Fruit fly (Drosophila melanogaster) whole organism, embryonic: ENCODE data around the gene CG42726.

ENCODE experiments used
- BEAF-32 ChIP-seq: fragments of 200-800 bp; sonication (Bioruptor generic); optimal IDR thresholded peaks from 3 replicates; lab custom pipeline; 2017; ENCODE audit warnings: missing biosample characterization, missing genetic modification characterization, mild to moderate bottlenecking, moderate library complexity, missing genetic modification reagents
- Bgb ChIP-seq: fragments of 200-800 bp; sonication (Bioruptor generic); IDR thresholded peaks from 2 replicates; pipeline ENCODE4 v1.3.6; 2022; ENCODE audit warnings: missing biosample characterization, missing genetic modification characterization; ENCODE audit not compliant: partially characterized antibody
- CG10267 ChIP-seq: fragments of 200-800 bp; sonication (Bioruptor generic); optimal IDR thresholded peaks from 2 replicates; lab custom pipeline; 2018; ENCODE audit warnings: missing biosample characterization, mild to moderate bottlenecking, missing genetic modification characterization, moderate library complexity
- CG12155 ChIP-seq: fragments of 200-800 bp; sonication (Bioruptor generic); optimal IDR thresholded peaks from 3 replicates; lab custom pipeline; 2016; ENCODE audit warnings: missing biosample characterization, missing genetic modification characterization
- CG12659 ChIP-seq: fragments of 200-800 bp; sonication (Bioruptor generic); optimal IDR thresholded peaks from 3 replicates; lab custom pipeline; 2017; ENCODE audit warnings: mild to moderate bottlenecking, missing biosample characterization, missing genetic modification reagents, missing genetic modification characterization
- CG13624 ChIP-seq: fragments of 200-800 bp; sonication (Bioruptor generic); optimal IDR thresholded peaks from 2 replicates; lab custom pipeline; 2016; ENCODE audit warnings: missing biosample characterization, missing genetic modification characterization
- CG15514 ChIP-seq: fragments of 200-800 bp; sonication (Bioruptor generic); optimal IDR thresholded peaks from 3 replicates; lab custom pipeline; 2017; ENCODE audit warnings: missing biosample characterization, missing genetic modification characterization, mild to moderate bottlenecking, moderate library complexity, missing genetic modification reagents
- CG17359 ChIP-seq: fragments of 200-800 bp; sonication (Bioruptor generic); optimal IDR thresholded peaks from 3 replicates; lab custom pipeline; 2018; ENCODE audit warnings: missing biosample characterization, mild to moderate bottlenecking, missing genetic modification characterization, moderate library complexity
- CG17385 ChIP-seq: fragments of 200-800 bp; sonication (Bioruptor generic); optimal IDR thresholded peaks from 3 replicates; lab custom pipeline; 2018; ENCODE audit warnings: missing biosample characterization, mild to moderate bottlenecking, missing genetic modification characterization
- CG2116 ChIP-seq: fragments of 200-800 bp; sonication (Bioruptor generic); optimal IDR thresholded peaks from 3 replicates; lab custom pipeline; 2018; ENCODE audit warnings: missing biosample characterization, mild to moderate bottlenecking, missing genetic modification characterization
- CG2199 ChIP-seq: fragments of 200-800 bp; sonication (Bioruptor generic); IDR thresholded peaks from 3 replicates; pipeline ENCODE4 v1.3.6; 2022; ENCODE audit warnings: missing biosample characterization, missing genetic modification characterization
- CG2712 ChIP-seq: fragments of 200-800 bp; optimal IDR thresholded peaks from 3 replicates; lab custom pipeline; 2019; ENCODE audit warnings: missing biosample characterization, mild to moderate bottlenecking, missing genetic modification characterization, moderate library complexity
- CG31388 ChIP-seq: fragments of 200-800 bp; sonication (Bioruptor generic); optimal IDR thresholded peaks from 2 replicates; lab custom pipeline; 2016; ENCODE audit warnings: missing biosample characterization, missing genetic modification characterization
- CG34224 ChIP-seq: fragments of 200-800 bp; sonication (Bioruptor generic); IDR thresholded peaks from 3 replicates; pipeline ENCODE4 v1.3.6; 2022; ENCODE audit warnings: missing biosample characterization, missing genetic modification characterization; ENCODE audit not compliant: partially characterized antibody
- CG42726 ChIP-seq: fragments of 200-800 bp; sonication (Bioruptor generic); IDR thresholded peaks from 2 replicates; pipeline ENCODE4 v1.3.6; 2022; ENCODE audit warnings: missing biosample characterization, missing genetic modification characterization; ENCODE audit not compliant: partially characterized antibody
- CG7963 ChIP-seq: fragments of 200-800 bp; sonication (Bioruptor generic); IDR thresholded peaks from 3 replicates; pipeline ENCODE4 v1.3.6; 2022; ENCODE audit warnings: missing biosample characterization, missing genetic modification characterization; ENCODE audit not compliant: partially characterized antibody
- CG7987 ChIP-seq: fragments of 200-800 bp; sonication (Bioruptor generic); optimal IDR thresholded peaks from 2 replicates; lab custom pipeline; 2018; ENCODE audit warnings: missing biosample characterization, mild to moderate bottlenecking, missing genetic modification characterization, moderate library complexity
- CG8290 ChIP-seq, 3 experiments: fragments of 200-800 bp; sonication (Bioruptor generic); optimal IDR thresholded peaks; 2 replicates each; lab custom pipeline; 2016 to 2019; ENCODE audit warnings: missing biosample characterization in 3 of 3, missing genetic modification characterization in 3 of 3, mild to moderate bottlenecking in 2 of 3, moderate library complexity in 1 of 3
- CHES-1-like ChIP-seq: fragments of 200-800 bp; sonication (Bioruptor generic); optimal IDR thresholded peaks from 2 replicates; lab custom pipeline; 2016; ENCODE audit warnings: missing biosample characterization, missing genetic modification characterization
- Dp ChIP-seq: fragments of 200-800 bp; sonication (Bioruptor generic); optimal IDR thresholded peaks from 2 replicates; lab custom pipeline; 2018; ENCODE audit warnings: missing biosample characterization, mild to moderate bottlenecking, missing genetic modification characterization, moderate library complexity
- E2f2 ChIP-seq: fragments of 200-800 bp; sonication (Bioruptor generic); IDR thresholded peaks from 2 replicates; pipeline ENCODE4 v1.3.6; 2022; ENCODE audit warnings: missing biosample characterization, missing genetic modification characterization
- Fer3 ChIP-seq: fragments of 200-800 bp; sonication (Bioruptor generic); optimal IDR thresholded peaks from 2 replicates; lab custom pipeline; 2018; ENCODE audit warnings: missing biosample characterization, mild to moderate bottlenecking, missing genetic modification characterization, moderate library complexity
- HLH4C ChIP-seq: fragments of 200-800 bp; sonication (Bioruptor generic); IDR thresholded peaks from 3 replicates; pipeline ENCODE4 v1.3.6; 2022; ENCODE audit warnings: missing biosample characterization, missing genetic modification characterization; ENCODE audit not compliant: partially characterized antibody
- HmgZ ChIP-seq: fragments of 200-800 bp; sonication (Bioruptor generic); optimal IDR thresholded peaks from 2 replicates; lab custom pipeline; 2018; ENCODE audit warnings: missing biosample characterization, mild to moderate bottlenecking, missing genetic modification characterization
- MBD-R2 ChIP-seq: fragments of 200-800 bp; sonication (Bioruptor generic); IDR thresholded peaks from 2 replicates; pipeline ENCODE4 v1.3.6; 2022; ENCODE audit warnings: missing biosample characterization, missing genetic modification characterization
- MESR4 ChIP-seq: fragments of 200-800 bp; sonication (Bioruptor generic); optimal IDR thresholded peaks from 2 replicates; lab custom pipeline; 2018; ENCODE audit warnings: missing biosample characterization, mild to moderate bottlenecking, missing genetic modification characterization, moderate library complexity
- Med ChIP-seq: fragments of 200-800 bp; sonication (Bioruptor generic); peaks from one replicate; lab custom pipeline; 2016; ENCODE audit warnings: missing biosample characterization, missing genetic modification characterization, mild to moderate bottlenecking, inconsistent platforms, moderate library complexity
- Nf-YC ChIP-seq: fragments of 200-800 bp; optimal IDR thresholded peaks from 3 replicates; lab custom pipeline; 2019; ENCODE audit warnings: missing biosample characterization, mild to moderate bottlenecking, missing genetic modification characterization, moderate library complexity
- Sry-δ ChIP-seq: fragments of 200-800 bp; sonication (Bioruptor generic); optimal IDR thresholded peaks from 2 replicates; lab custom pipeline; 2016; ENCODE audit warnings: missing biosample characterization, missing genetic modification characterization
- amos ChIP-seq: fragments of 200-800 bp; sonication (Bioruptor generic); IDR thresholded peaks from 2 replicates; pipeline ENCODE4 v1.3.6; 2022; ENCODE audit warnings: missing biosample characterization, missing genetic modification characterization; ENCODE audit not compliant: partially characterized antibody
- ato ChIP-seq: fragments of 200-800 bp; sonication (Bioruptor generic); IDR thresholded peaks from 2 replicates; pipeline ENCODE4 v1.3.6; 2022; ENCODE audit warnings: missing biosample characterization, missing genetic modification characterization; ENCODE audit not compliant: partially characterized antibody
- dati ChIP-seq: fragments of 200-800 bp; sonication (Bioruptor generic); IDR thresholded peaks from 2 replicates; pipeline ENCODE4 v1.3.6; 2022; ENCODE audit warnings: missing biosample characterization, missing genetic modification characterization
- ewg ChIP-seq: fragments of 200-800 bp; sonication (Bioruptor generic); optimal IDR thresholded peaks from 3 replicates; lab custom pipeline; 2017; ENCODE audit warnings: mild to moderate bottlenecking, missing biosample characterization, missing genetic modification reagents, missing genetic modification characterization
- inv ChIP-seq: fragments of 200-800 bp; sonication (Bioruptor generic); IDR thresholded peaks from 2 replicates; pipeline ENCODE4 v1.3.6; 2022; ENCODE audit warnings: missing biosample characterization, missing genetic modification characterization; ENCODE audit not compliant: partially characterized antibody
- mld ChIP-seq: fragments of 200-800 bp; sonication (Bioruptor generic); IDR thresholded peaks from 3 replicates; pipeline ENCODE4 v1.3.6; 2022; ENCODE audit warnings: missing biosample characterization, missing genetic modification characterization; ENCODE audit not compliant: partially characterized antibody
- nerfin-2 ChIP-seq: fragments of 200-800 bp; sonication (Bioruptor generic); IDR thresholded peaks from 2 replicates; pipeline ENCODE4 v1.3.6; 2022; ENCODE audit warnings: missing biosample characterization, missing genetic modification characterization; ENCODE audit not compliant: partially characterized antibody
- run ChIP-seq: fragments of 200-800 bp; sonication (Bioruptor generic); optimal IDR thresholded peaks from 3 replicates; lab custom pipeline; 2018; ENCODE audit warnings: missing biosample characterization, mild to moderate bottlenecking, missing genetic modification characterization
- salm ChIP-seq: fragments of 200-800 bp; sonication (Bioruptor generic); optimal IDR thresholded peaks from 2 replicates; lab custom pipeline; 2018; ENCODE audit warnings: missing biosample characterization, mild to moderate bottlenecking, missing genetic modification characterization
- sens ChIP-seq: fragments of 200-800 bp; sonication (Bioruptor generic); peaks from one replicate; lab custom pipeline; 2016; ENCODE audit warnings: missing biosample characterization, missing genetic modification characterization
- sisA ChIP-seq: fragments of 200-800 bp; sonication (Bioruptor generic); IDR thresholded peaks from 2 replicates; pipeline ENCODE4 v1.3.6; 2022; ENCODE audit warnings: missing biosample characterization, missing genetic modification characterization
- slbo ChIP-seq: fragments of 200-800 bp; sonication (Bioruptor generic); IDR thresholded peaks from 2 replicates; pipeline ENCODE4 v1.3.6; 2022; ENCODE audit warnings: missing biosample characterization, missing genetic modification characterization
- sna ChIP-seq: fragments of 200-800 bp; sonication (Bioruptor generic); IDR thresholded peaks from 2 replicates; pipeline ENCODE4 v1.3.6; 2022; ENCODE audit warnings: missing biosample characterization, missing genetic modification characterization; ENCODE audit not compliant: partially characterized antibody
- ssp ChIP-seq: fragments of 200-800 bp; sonication (Bioruptor generic); IDR thresholded peaks from 2 replicates; pipeline ENCODE4 v1.3.6; 2022; ENCODE audit warnings: missing biosample characterization, missing genetic modification characterization
- stwl ChIP-seq: fragments of 200-800 bp; sonication (Bioruptor generic); optimal IDR thresholded peaks from 3 replicates; lab custom pipeline; 2018; ENCODE audit warnings: missing biosample characterization, mild to moderate bottlenecking, missing genetic modification characterization, moderate library complexity
- trem ChIP-seq: fragments of 200-800 bp; optimal IDR thresholded peaks from 3 replicates; lab custom pipeline; 2019; ENCODE audit warnings: missing biosample characterization, mild to moderate bottlenecking, missing genetic modification characterization, moderate library complexity
- twi ChIP-seq: fragments of 200-800 bp; optimal IDR thresholded peaks from 2 replicates; lab custom pipeline; 2019; ENCODE audit warnings: missing biosample characterization, mild to moderate bottlenecking, missing genetic modification characterization, moderate library complexity
- unpg ChIP-seq: fragments of 200-800 bp; sonication (Bioruptor generic); optimal IDR thresholded peaks from 3 replicates; lab custom pipeline; 2018; ENCODE audit warnings: missing biosample characterization, mild to moderate bottlenecking, missing genetic modification characterization, moderate library complexity
- vnd ChIP-seq: fragments of 200-800 bp; sonication (Bioruptor generic); IDR thresholded peaks from 3 replicates; pipeline ENCODE4 v1.3.6; 2022; ENCODE audit warnings: missing biosample characterization, missing genetic modification characterization; ENCODE audit not compliant: partially characterized antibody

CG42726 gene

dm6 chr3R:15346018-15346383 lies 1.8 kb upstream of the CG42726 start, which contains the start of the genes Surf4 and CG31301 (continued):
- TF ChIP-seq slbo (GFP tag; lab: Robert Waterston, UW) (no peak), HLH4C (GFP tag; lab: Robert Waterston, UW) (peak; percentile 86), HmgZ (peak; percentile 2), CG8290 (GFP tag; optimal IDR thresholded peaks at IDR 0.05; lab: Kevin White, UChicago) (no peak), CG8290 (tag; optimal IDR thresholded peaks at IDR 0.05; lab: Kevin White, UChicago) (peak in 1 of 2 experiments; percentile 56), CHES-1-like (GFP tag; lab: Kevin White, UChicago) (no peak), CG7963 (peak; percentile 76), ato (peak; percentile 85), MESR4 (GFP tag; lab: Kevin White, UChicago) (peak; percentile 77), ssp (GFP tag; lab: Robert Waterston, UW) (no peak), CG15514 (peak; percentile 27), CG2199 (GFP tag; lab: Robert Waterston, UW) (0 out of 3 replicates have a peak, but pooled peaks have one; percentile 19), unpg (GFP tag; lab: Kevin White, UChicago) (peak; percentile 6), sna (GFP tag; lab: Robert Waterston, UW) (peak; percentile 40; the same call in 1 of the 2 replicates), CG31388 (GFP tag; lab: Kevin White, UChicago) (no peak), BEAF-32 (GFP tag; lab: Kevin White, UChicago) (peak; percentile 67), CG34224 (peak; percentile 64), dati (no peak), E2f2 (GFP tag; lab: Robert Waterston, UW) (0 out of 2 replicates have a peak, but pooled peaks have one; percentile 33), Dp (peak; percentile 35), salm (no peak), CG2712 (tag; lab: Kevin White, UChicago) (peak; percentile 9), inv (GFP tag; lab: Robert Waterston, UW) (peak; percentile 49), Sry-δ (GFP tag; lab: Kevin White, UChicago) (peak; percentile 51), CG10267 (tag; lab: Kevin White, UChicago) (peak; percentile 12), mld (GFP tag; lab: Robert Waterston, UW) (peak; percentile 72; the same call in 1 of the 3 replicates), CG17385 (GFP tag; lab: Kevin White, UChicago) (peak; percentile 34), CG42726 (GFP tag; lab: Robert Waterston, UW) (peak; percentile 29; the same call in 1 of the 2 replicates), nerfin-2 (GFP tag; lab: Robert Waterston, UW) (peak; percentile 77), Nf-YC (peak; percentile 8), CG12155 (GFP tag; lab: Kevin White, UChicago) (peak; percentile 13), Fer3 (no peak), run (tag; lab: Kevin White, UChicago) (no peak), amos (GFP tag; lab: Robert Waterston, UW) (peak; percentile 74), sens (peak; percentile 23), CG17359 (tag; lab: Kevin White, UChicago) (peak; percentile 6), CG13624 (GFP tag; lab: Kevin White, UChicago) (peak; percentile 13), Bgb (GFP tag; lab: Robert Waterston, UW) (peak; percentile 76), twi (tag; lab: Kevin White, UChicago) (peak; percentile 26), MBD-R2 (GFP tag; lab: Robert Waterston, UW) (peak; percentile 80), CG7987 (GFP tag; lab: Kevin White, UChicago) (peak; percentile 26), stwl (tag; lab: Kevin White, UChicago) (peak; percentile 62), sisA (GFP tag; lab: Robert Waterston, UW) (no peak), CG2116 (peak; percentile 91), ewg (GFP tag; lab: Kevin White, UChicago) (no peak), trem (tag; lab: Kevin White, UChicago) (peak; percentile 29), CG12659 (GFP tag; lab: Kevin White, UChicago) (peak; percentile 34), Med (GFP tag; lab: Kevin White, UChicago) (peak; percentile 71), vnd (peak; percentile 57; the same call in 2 of the 3 replicates)
